Worm (Caenorhabditis elegans) whole organism, young adult: ENCODE measurements around the gene orc-2.

ENCODE experiments used
- F57C9.4 ChIP-seq: sonication (generic microtip); optimal IDR thresholded peaks from 2 replicates; lab custom pipeline; 2017; ENCODE audit warnings: mild to moderate bottlenecking, missing genetic modification characterization, missing compliant biosample characterization
- K12H6.12 ChIP-seq: fragments of 200-800 bp; sonication (Bioruptor generic); optimal IDR thresholded peaks from 2 replicates; lab custom pipeline; 2018; ENCODE audit warnings: mild to moderate bottlenecking, missing genetic modification characterization, missing compliant biosample characterization
- Y79H2A.3 ChIP-seq: fragments of 200-800 bp; sonication (Bioruptor generic); conservative IDR thresholded peaks from 2 replicates; pipeline ENCODE4 v1.3.6; 2022; ENCODE audit warnings: missing genetic modification reagents, missing genetic modification characterization, missing compliant biosample characterization
- ama-1 ChIP-seq, 3 experiments: fragments of 150-350 bp in 1 of 3; sonication (generic microtip) in 2 of 3; optimal IDR thresholded peaks; 2 replicates each; lab custom pipeline; 2014 to 2018; ENCODE audit warnings: missing biosample characterization in 2 of 3, missing genetic modification characterization in 2 of 3, missing genetic modification reagents in 2 of 3
- ceh-58 ChIP-seq: fragments of 200-800 bp; sonication (Bioruptor generic); IDR thresholded peaks from 2 replicates; pipeline ENCODE4 v1.3.6; 2022; ENCODE audit warnings: missing genetic modification characterization, missing compliant biosample characterization
- dpl-1 ChIP-seq: fragments of 150-350 bp; optimal IDR thresholded peaks from 2 replicates; lab custom pipeline; 2014; ENCODE audit warnings: missing biosample characterization, missing genetic modification reagents, missing genetic modification characterization
- let-526 ChIP-seq: fragments of 200-800 bp; sonication (Bioruptor generic); IDR thresholded peaks from 2 replicates; pipeline ENCODE4 v1.3.6; 2022; ENCODE audit warnings: missing genetic modification reagents, missing genetic modification characterization, missing compliant biosample characterization
- lin-54 ChIP-seq: fragments of 200-800 bp; sonication (Bioruptor generic); optimal IDR thresholded peaks from 2 replicates; lab custom pipeline; 2018; ENCODE audit warnings: mild to moderate bottlenecking, missing genetic modification characterization, missing compliant biosample characterization
- lir-1 ChIP-seq: fragments of 200-800 bp; sonication (Bioruptor generic); conservative IDR thresholded peaks from 2 replicates; pipeline ENCODE4 v1.3.6; 2022; ENCODE audit warnings: missing genetic modification reagents, missing genetic modification characterization, missing compliant biosample characterization
- nhr-27 ChIP-seq: fragments of 200-800 bp; sonication (Bioruptor generic); optimal IDR thresholded peaks from 2 replicates; lab custom pipeline; 2018; ENCODE audit warnings: mild to moderate bottlenecking, missing genetic modification characterization, moderate library complexity, missing compliant biosample characterization
- pha-4 ChIP-seq: fragments of 150-350 bp; sonication (generic microtip); optimal IDR thresholded peaks from 2 replicates; lab custom pipeline; 2014; ENCODE audit warnings: missing biosample characterization, missing genetic modification reagents, missing genetic modification characterization
- snpc-4 ChIP-seq, 5 experiments: fragments of 150-350 bp in 1 of 5; sonication (generic microtip) in 4 of 5; optimal IDR thresholded peaks; 2 replicates each; lab custom pipeline; 2014 to 2018; ENCODE audit warnings: missing genetic modification characterization in 5 of 5, missing biosample characterization in 3 of 5, antibody characterized with exemption in 2 of 5, mild to moderate bottlenecking in 2 of 5, missing compliant biosample characterization in 2 of 5, missing genotype in 2 of 5, moderate library complexity in 2 of 5, missing genetic modification reagents in 1 of 5

ce11 chrII:10860840-10861239, 12.9 kb upstream of the orc-2 start, which contains the start of gene M106.3:
- TF ChIP-seq let-526 (GFP tag; lab: Robert Waterston, UW) (no peak), lir-1 (GFP tag; lab: Robert Waterston, UW) (no peak), ama-1 (optimal IDR thresholded peaks at IDR 0.05; lab: Kevin White, UChicago) (no peak), ama-1 (GFP tag; optimal IDR thresholded peaks at IDR 0.05; lab: Kevin White, UChicago) (no peak), snpc-4 (GFP tag; optimal IDR thresholded peaks at IDR 0.05; lab: Kevin White, UChicago) (no peak), snpc-4 (tag; optimal IDR thresholded peaks at IDR 0.05; lab: Kevin White, UChicago) (no peak), ceh-58 (GFP tag; lab: Robert Waterston, UW) (no peak), nhr-27 (no peak), Y79H2A.3 (GFP tag; lab: Robert Waterston, UW) (no peak), F57C9.4 (tag; lab: Kevin White, UChicago) (no peak), pha-4 (no peak), K12H6.12 (tag; lab: Kevin White, UChicago) (no peak), dpl-1 (GFP tag; lab: Kevin White, UChicago) (no peak), lin-54 (GFP tag; lab: Kevin White, UChicago) (no peak)
